Fruit fly (Drosophila melanogaster) whole organism, embryonic: ENCODE results near the gene CG32373.

Source experiments
- ATbp ChIP-seq: fragments of 200-800 bp; sonication (Bioruptor generic); optimal IDR thresholded peaks from 2 replicates; lab custom pipeline; 2017; ENCODE audit warnings: missing biosample characterization, mild to moderate bottlenecking, missing genetic modification characterization, missing genetic modification reagents
- Atf3 ChIP-seq: fragments of 200-800 bp; sonication (Bioruptor generic); optimal IDR thresholded peaks from 3 replicates; lab custom pipeline; 2016; ENCODE audit warnings: missing biosample characterization, missing genetic modification characterization
- CG10209 ChIP-seq: fragments of 200-800 bp; sonication (Bioruptor generic); optimal IDR thresholded peaks from 3 replicates; lab custom pipeline; 2017; ENCODE audit warnings: missing biosample characterization, mild to moderate bottlenecking, missing genetic modification characterization, missing genetic modification reagents
- CG10366 ChIP-seq: fragments of 200-800 bp; sonication (Bioruptor generic); IDR thresholded peaks from 2 replicates; pipeline ENCODE4 v1.3.6; 2022; ENCODE audit warnings: missing biosample characterization, missing genetic modification characterization
- CG10543 ChIP-seq: fragments of 200-800 bp; sonication (Bioruptor generic); optimal IDR thresholded peaks from 3 replicates; lab custom pipeline; 2017; ENCODE audit warnings: missing biosample characterization, mild to moderate bottlenecking, missing genetic modification characterization, moderate library complexity
- CG10565 ChIP-seq: fragments of 200-800 bp; sonication (Bioruptor generic); optimal IDR thresholded peaks from 3 replicates; lab custom pipeline; 2016; ENCODE audit warnings: missing biosample characterization, mild to moderate bottlenecking, missing genetic modification characterization
- CG13287 ChIP-seq: fragments of 200-800 bp; sonication (Bioruptor generic); IDR thresholded peaks from 2 replicates; pipeline ENCODE4 v1.3.6; 2022; ENCODE audit warnings: missing biosample characterization, missing genetic modification characterization; ENCODE audit not compliant: partially characterized antibody
- CG13424 ChIP-seq: fragments of 200-800 bp; sonication (Bioruptor generic); optimal IDR thresholded peaks from 2 replicates; lab custom pipeline; 2019; ENCODE audit warnings: missing biosample characterization, mild to moderate bottlenecking, missing genetic modification characterization, moderate library complexity
- CG15011 ChIP-seq: fragments of 200-800 bp; sonication (Bioruptor generic); optimal IDR thresholded peaks from 3 replicates; lab custom pipeline; 2018; ENCODE audit warnings: missing biosample characterization, mild to moderate bottlenecking, missing genetic modification characterization
- CG15479 ChIP-seq: fragments of 200-800 bp; sonication (Bioruptor generic); optimal IDR thresholded peaks from 3 replicates; lab custom pipeline; 2019; ENCODE audit warnings: missing biosample characterization, mild to moderate bottlenecking, missing genetic modification characterization, moderate library complexity
- CG1603 ChIP-seq: fragments of 200-800 bp; sonication (Bioruptor generic); optimal IDR thresholded peaks from 2 replicates; lab custom pipeline; 2019; ENCODE audit warnings: missing biosample characterization, mild to moderate bottlenecking, missing genetic modification characterization, moderate library complexity
- CG16815 ChIP-seq: fragments of 200-800 bp; sonication (Bioruptor generic); optimal IDR thresholded peaks from 3 replicates; lab custom pipeline; 2017; ENCODE audit warnings: missing biosample characterization, mild to moderate bottlenecking, missing genetic modification characterization
- CG3407 ChIP-seq: fragments of 200-800 bp; sonication (Bioruptor generic); optimal IDR thresholded peaks from 2 replicates; lab custom pipeline; 2018; ENCODE audit warnings: missing biosample characterization, mild to moderate bottlenecking, missing genetic modification characterization
- CG4730 ChIP-seq: fragments of 200-800 bp; sonication (Bioruptor generic); IDR thresholded peaks from 2 replicates; pipeline ENCODE4 v1.3.6; 2022; ENCODE audit warnings: missing biosample characterization, missing genetic modification characterization
- CG7271 ChIP-seq: fragments of 200-800 bp; sonication (Bioruptor generic); optimal IDR thresholded peaks from 2 replicates; lab custom pipeline; 2018; ENCODE audit warnings: missing biosample characterization, mild to moderate bottlenecking, missing genetic modification characterization, moderate library complexity
- CG7963 ChIP-seq: fragments of 200-800 bp; sonication (Bioruptor generic); IDR thresholded peaks from 3 replicates; pipeline ENCODE4 v1.3.6; 2022; ENCODE audit warnings: missing biosample characterization, missing genetic modification characterization; ENCODE audit not compliant: partially characterized antibody
- CG7987 ChIP-seq: fragments of 200-800 bp; sonication (Bioruptor generic); optimal IDR thresholded peaks from 2 replicates; lab custom pipeline; 2018; ENCODE audit warnings: missing biosample characterization, mild to moderate bottlenecking, missing genetic modification characterization, moderate library complexity
- CG9932 ChIP-seq: fragments of 200-800 bp; sonication (Bioruptor generic); IDR thresholded peaks from 2 replicates; pipeline ENCODE4 v1.3.6; 2022; ENCODE audit warnings: missing biosample characterization, missing genetic modification characterization
- Chrac-16 ChIP-seq: fragments of 200-800 bp; sonication (Bioruptor generic); optimal IDR thresholded peaks from 3 replicates; lab custom pipeline; 2016; ENCODE audit warnings: missing biosample characterization, missing genetic modification characterization
- Dip3 ChIP-seq: fragments of 200-800 bp; sonication (Bioruptor generic); optimal IDR thresholded peaks from 3 replicates; lab custom pipeline; 2016; ENCODE audit warnings: missing biosample characterization, missing genetic modification characterization
- Doc2 ChIP-seq: fragments of 200-800 bp; sonication (Bioruptor generic); IDR thresholded peaks from 2 replicates; pipeline ENCODE4 v1.3.6; 2022; ENCODE audit warnings: missing biosample characterization, missing genetic modification characterization
- E2f1 ChIP-seq: fragments of 200-800 bp; sonication (Bioruptor generic); IDR thresholded peaks from 2 replicates; pipeline ENCODE4 v1.3.6; 2022; ENCODE audit warnings: missing biosample characterization, missing genetic modification characterization
- Ets65A ChIP-seq: fragments of 200-800 bp; sonication (Bioruptor generic); peaks from one replicate; lab custom pipeline; 2016; ENCODE audit warnings: missing biosample characterization, missing genetic modification characterization
- H15 ChIP-seq: fragments of 200-800 bp; sonication (Bioruptor generic); IDR thresholded peaks from 3 replicates; pipeline ENCODE4 v1.3.6; 2022; ENCODE audit warnings: missing biosample characterization, missing genetic modification characterization
- NK7.1 ChIP-seq: fragments of 200-800 bp; sonication (Bioruptor generic); optimal IDR thresholded peaks from 3 replicates; lab custom pipeline; 2016; ENCODE audit warnings: missing biosample characterization, missing genetic modification characterization
- PHDP ChIP-seq: fragments of 200-800 bp; sonication (Bioruptor generic); optimal IDR thresholded peaks from 3 replicates; lab custom pipeline; 2018; ENCODE audit warnings: missing biosample characterization, mild to moderate bottlenecking, missing genetic modification characterization, moderate library complexity
- Sry-δ ChIP-seq: fragments of 200-800 bp; sonication (Bioruptor generic); optimal IDR thresholded peaks from 2 replicates; lab custom pipeline; 2016; ENCODE audit warnings: missing biosample characterization, missing genetic modification characterization
- Ssrp ChIP-seq: fragments of 200-800 bp; sonication (Bioruptor generic); optimal IDR thresholded peaks from 2 replicates; lab custom pipeline; 2018; ENCODE audit warnings: missing biosample characterization, mild to moderate bottlenecking, missing genetic modification characterization, moderate library complexity
- Usf ChIP-seq: fragments of 200-800 bp; sonication (Bioruptor generic); optimal IDR thresholded peaks from 2 replicates; lab custom pipeline; 2017; ENCODE audit warnings: missing genotype, missing biosample characterization, missing genetic modification characterization
- ab ChIP-seq: fragments of 200-800 bp; sonication (Bioruptor generic); optimal IDR thresholded peaks from 2 replicates; lab custom pipeline; 2016; ENCODE audit warnings: missing biosample characterization, missing genetic modification characterization
- bcd ChIP-seq: fragments of 200-800 bp; sonication (Bioruptor generic); optimal IDR thresholded peaks from 2 replicates; lab custom pipeline; 2017; ENCODE audit warnings: missing biosample characterization, mild to moderate bottlenecking, missing genetic modification characterization
- cg ChIP-seq: fragments of 200-800 bp; sonication (Bioruptor generic); optimal IDR thresholded peaks from 3 replicates; lab custom pipeline; 2019; ENCODE audit warnings: missing biosample characterization, mild to moderate bottlenecking, missing genetic modification characterization, moderate library complexity
- gfzf ChIP-seq: fragments of 200-800 bp; sonication (Bioruptor generic); optimal IDR thresholded peaks from 2 replicates; lab custom pipeline; 2016; ENCODE audit warnings: missing biosample characterization, mild to moderate bottlenecking, missing genetic modification characterization, moderate library complexity
- h ChIP-seq: fragments of >200 bp; optimal IDR thresholded peaks from 2 replicates; lab custom pipeline; 2017
- her ChIP-seq: fragments of 200-800 bp; sonication (Bioruptor generic); optimal IDR thresholded peaks from 2 replicates; lab custom pipeline; 2016; ENCODE audit warnings: missing biosample characterization, missing genetic modification characterization
- jigr1 ChIP-seq: fragments of 200-800 bp; sonication (Bioruptor generic); IDR thresholded peaks from 3 replicates; pipeline ENCODE4 v1.3.6; 2022; ENCODE audit warnings: missing biosample characterization, missing genetic modification characterization
- lab ChIP-seq: fragments of 200-800 bp; sonication (Bioruptor generic); optimal IDR thresholded peaks from 3 replicates; lab custom pipeline; 2017; ENCODE audit warnings: missing biosample characterization, missing genetic modification characterization, mild to moderate bottlenecking, moderate library complexity, missing genetic modification reagents
- nmo ChIP-seq: fragments of 200-800 bp; sonication (Bioruptor generic); optimal IDR thresholded peaks from 2 replicates; lab custom pipeline; 2018; ENCODE audit warnings: missing biosample characterization, mild to moderate bottlenecking, missing genetic modification characterization, moderate library complexity
- nom ChIP-seq: fragments of 200-800 bp; sonication (Bioruptor generic); optimal IDR thresholded peaks from 2 replicates; lab custom pipeline; 2017; ENCODE audit warnings: missing biosample characterization, missing genetic modification characterization, mild to moderate bottlenecking, moderate library complexity, missing genetic modification reagents
- pan ChIP-seq, 4 experiments: fragments of >200 bp in 3 of 4; fragments of 200-800 bp in 1 of 4; sonication (Bioruptor generic) in 1 of 4; optimal IDR thresholded peaks in 3 of 4; IDR thresholded peaks in 1 of 4; 2 replicates each; pipeline versions ENCODE4 v1.3.6 to Lab custom; 2017 to 2022; ENCODE audit warnings: missing biosample characterization in 2 of 4, missing genetic modification characterization in 2 of 4, mixed read lengths in 1 of 4
- pum ChIP-seq: fragments of 200-800 bp; sonication (Bioruptor generic); optimal IDR thresholded peaks from 2 replicates; lab custom pipeline; 2016; ENCODE audit warnings: missing biosample characterization, missing genetic modification characterization
- ro ChIP-seq: fragments of 200-800 bp; sonication (Bioruptor generic); IDR thresholded peaks from 2 replicates; pipeline ENCODE4 v1.3.6; 2022; ENCODE audit warnings: missing biosample characterization, missing genetic modification characterization
- tll ChIP-seq, 2 experiments: fragments of 200-800 bp in 1 of 2; fragments of >200 bp in 1 of 2; sonication (Bioruptor generic) in 1 of 2; optimal IDR thresholded peaks; 2 replicates each; lab custom pipeline; 2017 to 2019; ENCODE audit warnings: missing biosample characterization in 2 of 2, missing genetic modification characterization in 2 of 2, mild to moderate bottlenecking in 1 of 2, moderate library complexity in 1 of 2
- toy ChIP-seq: fragments of 200-800 bp; sonication (Bioruptor generic); IDR thresholded peaks from 2 replicates; pipeline ENCODE4 v1.3.6; 2022; ENCODE audit warnings: missing biosample characterization, missing genetic modification characterization
- tup ChIP-seq: fragments of 200-800 bp; sonication (Bioruptor generic); optimal IDR thresholded peaks from 2 replicates; lab custom pipeline; 2016; ENCODE audit warnings: missing biosample characterization, mild to moderate bottlenecking, missing genetic modification characterization, moderate library complexity
- zf30C ChIP-seq: fragments of 200-800 bp; sonication (Bioruptor generic); optimal IDR thresholded peaks from 3 replicates; lab custom pipeline; 2018; ENCODE audit warnings: missing biosample characterization, mild to moderate bottlenecking, missing genetic modification characterization
- zfh1 ChIP-seq: fragments of 200-800 bp; sonication (Bioruptor generic); IDR thresholded peaks from 3 replicates; pipeline ENCODE4 v1.3.6; 2022; ENCODE audit warnings: missing biosample characterization, missing genetic modification characterization
- zfh2 ChIP-seq: fragments of 200-800 bp; sonication (Bioruptor generic); optimal IDR thresholded peaks from 2 replicates; lab custom pipeline; 2016; ENCODE audit warnings: missing biosample characterization, missing genetic modification characterization

Gene CG32373

DNA sequence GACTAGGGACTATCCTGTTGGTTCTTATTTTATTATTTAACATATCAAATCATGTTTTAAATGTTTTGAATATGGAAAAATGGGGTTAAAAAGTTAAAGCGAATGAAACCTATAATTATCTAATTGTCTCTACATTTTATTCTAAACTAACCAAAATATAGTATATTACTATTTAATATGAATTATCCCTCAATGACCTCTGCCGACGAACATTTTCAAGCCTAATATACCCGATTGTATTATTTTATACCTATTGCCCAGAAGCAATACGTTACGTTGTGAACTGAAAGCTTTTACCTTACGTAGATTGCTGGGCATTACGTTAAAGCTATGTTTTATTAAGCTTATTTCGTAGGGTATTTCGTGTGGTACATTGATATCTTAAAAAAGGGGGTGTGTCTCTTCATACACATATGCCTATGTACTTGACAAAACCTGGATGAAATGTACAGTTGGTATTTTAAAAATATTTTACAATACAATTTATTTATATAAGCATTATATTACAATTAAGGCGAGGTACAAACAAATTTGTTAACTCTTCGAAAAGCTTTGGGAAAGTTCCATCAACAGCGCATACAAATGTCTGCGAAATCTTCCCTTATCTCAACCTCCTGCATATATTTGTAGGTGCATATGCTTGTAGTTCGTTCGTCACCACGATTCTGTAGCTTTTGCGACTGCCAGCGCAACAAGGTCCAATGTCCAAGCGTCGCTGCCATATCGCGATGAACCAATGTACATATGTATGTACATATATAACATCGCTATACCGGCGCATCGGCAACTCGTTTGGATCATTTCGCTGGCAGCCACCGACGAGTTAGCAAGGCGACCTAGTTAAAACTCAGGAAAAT is 68.4 kb downstream of the CG32373 start, which contains the start of gene Mcad (continued):
- TF ChIP-seq ATbp (GFP tag; lab: Kevin White, UChicago) (peak; percentile 72), zf30C (GFP tag; lab: Kevin White, UChicago) (no peak), CG10565 (no peak), Ssrp (tag; lab: Kevin White, UChicago) (peak; percentile 76), CG7987 (peak; percentile 85), gfzf (GFP tag; lab: Kevin White, UChicago) (no peak), Atf3 (GFP tag; lab: Kevin White, UChicago) (no peak), lab (GFP tag; lab: Kevin White, UChicago) (peak; percentile 97), CG10209 (GFP tag; lab: Kevin White, UChicago) (peak; percentile 88), h (no peak), toy (GFP tag; lab: Robert Waterston, UW) (0 out of 2 replicates have a peak, but pooled peaks have one; percentile 67), her (GFP tag; lab: Kevin White, UChicago) (no peak), CG9932 (GFP tag; lab: Robert Waterston, UW) (peak; percentile 96), H15 (GFP tag; lab: Robert Waterston, UW) (peak; percentile 78), bcd (peak; percentile 93), CG13424 (peak; percentile 88), CG16815 (GFP tag; lab: Kevin White, UChicago) (peak; percentile 74), CG15479 (GFP tag; lab: Kevin White, UChicago) (no peak), zfh1 (GFP tag; lab: Robert Waterston, UW) (peak; percentile 74), PHDP (tag; lab: Kevin White, UChicago) (peak; percentile 84), CG15011 (peak; percentile 96), zfh2 (GFP tag; lab: Kevin White, UChicago) (peak; percentile 52), CG7963 (no peak), Doc2 (GFP tag; lab: Robert Waterston, UW) (peak; percentile 84), E2f1 (GFP tag; lab: Robert Waterston, UW) (peak; percentile 80), CG10543 (GFP tag; lab: Kevin White, UChicago) (peak; percentile 47), CG7271 (no peak), Usf (GFP tag; lab: Kevin White, UChicago) (peak; percentile 54), jigr1 (peak; percentile 63; the same call in 2 of the 3 replicates), CG10366 (GFP tag; lab: Robert Waterston, UW) (peak; percentile 92), CG1603 (tag; lab: Kevin White, UChicago) (peak; percentile 45), nmo (GFP tag; lab: Kevin White, UChicago) (peak; percentile 92), pum (peak; percentile 61), cg (no peak), CG13287 (GFP tag; lab: Robert Waterston, UW) (no peak), Dip3 (GFP tag; lab: Kevin White, UChicago) (peak; percentile 45), ro (GFP tag; lab: Robert Waterston, UW) (no peak), pan (optimal IDR thresholded peaks at IDR 0.05; lab: Kevin White, UChicago) (no peak), pan (GFP tag; optimal IDR thresholded peaks at IDR 0.05 in 1 of 2, IDR thresholded peaks at IDR 0.05 in 1 of 2) (peak in 1 of 2 experiments; percentile 81), nom (GFP tag; lab: Kevin White, UChicago) (peak; percentile 99), Chrac-16 (GFP tag; lab: Kevin White, UChicago) (peak; percentile 76), CG4730 (GFP tag; lab: Robert Waterston, UW) (peak; percentile 82), ab (GFP tag; lab: Kevin White, UChicago) (peak; percentile 36), tll (GFP tag; optimal IDR thresholded peaks at IDR 0.05; lab: Kevin White, UChicago) (no peak), Ets65A (GFP tag; lab: Kevin White, UChicago) (peak; percentile 94), CG3407 (GFP tag; lab: Kevin White, UChicago) (peak; percentile 56), tup (GFP tag; lab: Kevin White, UChicago) (peak; percentile 53), Sry-δ (GFP tag; lab: Kevin White, UChicago) (peak; percentile 33), NK7.1 (GFP tag; lab: Kevin White, UChicago) (peak; percentile 35)
